Fruit fly (Drosophila melanogaster) whole organism, pupa: ENCODE results near the gene CG15459.

Experiments
- CG10348 ChIP-seq: fragments of 200-800 bp; sonication (Bioruptor generic); IDR thresholded peaks from 2 replicates; pipeline ENCODE4 v1.3.6; 2022; ENCODE audit warnings: missing biosample characterization, missing genetic modification characterization
- CG12605 ChIP-seq: fragments of 200-800 bp; sonication (Bioruptor generic); IDR thresholded peaks from 2 replicates; pipeline ENCODE4 v1.3.6; 2022; ENCODE audit warnings: missing biosample characterization, missing genetic modification characterization
- CG13204 ChIP-seq: fragments of 200-800 bp; sonication (Bioruptor generic); optimal IDR thresholded peaks from 2 replicates; lab custom pipeline; 2018; ENCODE audit warnings: missing biosample characterization, mild to moderate bottlenecking, missing genetic modification characterization, moderate library complexity
- CG14655 ChIP-seq: fragments of 200-800 bp; sonication (Bioruptor generic); optimal IDR thresholded peaks from 3 replicates; lab custom pipeline; 2017; ENCODE audit warnings: mild to moderate bottlenecking, missing biosample characterization, missing genetic modification reagents, missing genetic modification characterization
- CG15710 ChIP-seq: fragments of 200-800 bp; sonication (Bioruptor generic); optimal IDR thresholded peaks from 2 replicates; lab custom pipeline; 2018; ENCODE audit warnings: missing biosample characterization, mild to moderate bottlenecking, missing genetic modification characterization, moderate library complexity
- CG17806 ChIP-seq: fragments of 200-800 bp; sonication (Bioruptor generic); optimal IDR thresholded peaks from 2 replicates; lab custom pipeline; 2018; ENCODE audit warnings: missing biosample characterization, mild to moderate bottlenecking, missing genetic modification characterization, moderate library complexity
- CG32121 ChIP-seq: fragments of 200-800 bp; sonication (Bioruptor generic); IDR thresholded peaks from 2 replicates; pipeline ENCODE4 v1.3.6; 2022; ENCODE audit warnings: missing biosample characterization, missing genetic modification characterization
- CG34367 ChIP-seq: fragments of 200-800 bp; sonication (Bioruptor generic); optimal IDR thresholded peaks from 2 replicates; lab custom pipeline; 2018; ENCODE audit warnings: missing biosample characterization, mild to moderate bottlenecking, missing genetic modification characterization
- CG4496 ChIP-seq: fragments of 200-800 bp; sonication (Bioruptor generic); IDR thresholded peaks from 3 replicates; pipeline ENCODE4 v1.3.6; 2022; ENCODE audit warnings: missing biosample characterization, missing genetic modification characterization
- CG8159 ChIP-seq: fragments of 200-800 bp; sonication (Bioruptor generic); optimal IDR thresholded peaks from 3 replicates; lab custom pipeline; 2018; ENCODE audit warnings: missing biosample characterization, mild to moderate bottlenecking, missing genetic modification characterization, moderate library complexity
- CG8301 ChIP-seq: fragments of 200-800 bp; sonication (Bioruptor generic); optimal IDR thresholded peaks from 2 replicates; lab custom pipeline; 2018; ENCODE audit warnings: missing biosample characterization, mild to moderate bottlenecking, missing genetic modification characterization
- CG9948 ChIP-seq: fragments of 200-800 bp; sonication (Bioruptor generic); optimal IDR thresholded peaks from 2 replicates; lab custom pipeline; 2018; ENCODE audit warnings: missing biosample characterization, mild to moderate bottlenecking, missing genetic modification characterization, moderate library complexity
- D1 ChIP-seq: fragments of 200-800 bp; sonication (Bioruptor generic); optimal IDR thresholded peaks from 2 replicates; lab custom pipeline; 2018; ENCODE audit warnings: missing biosample characterization, mild to moderate bottlenecking, missing genetic modification characterization, moderate library complexity
- EcR ChIP-seq: fragments of 200-800 bp; sonication (Bioruptor generic); optimal IDR thresholded peaks from 3 replicates; lab custom pipeline; 2019; ENCODE audit warnings: missing biosample characterization, missing genetic modification characterization, mild to moderate bottlenecking, moderate library complexity, missing genetic modification reagents
- Ets98B ChIP-seq: fragments of 200-800 bp; sonication (Bioruptor generic); IDR thresholded peaks from 2 replicates; pipeline ENCODE4 v1.3.6; 2022; ENCODE audit warnings: missing biosample characterization, missing genetic modification characterization
- Pif1A ChIP-seq: fragments of 200-800 bp; sonication (Bioruptor generic); optimal IDR thresholded peaks from 3 replicates; lab custom pipeline; 2016; ENCODE audit warnings: missing biosample characterization, missing genetic modification characterization
- Pif1B ChIP-seq: fragments of 200-800 bp; sonication (Bioruptor generic); optimal IDR thresholded peaks from 3 replicates; lab custom pipeline; 2016; ENCODE audit warnings: missing biosample characterization, missing genetic modification characterization
- Snoo ChIP-seq: fragments of 200-800 bp; sonication (Bioruptor generic); optimal IDR thresholded peaks from 3 replicates; lab custom pipeline; 2017; ENCODE audit warnings: missing biosample characterization, mild to moderate bottlenecking, missing genetic modification characterization, inconsistent platforms
- fd96Ca ChIP-seq: fragments of 200-800 bp; sonication (Bioruptor generic); IDR thresholded peaks from 3 replicates; pipeline ENCODE4 v1.3.6; 2022; ENCODE audit warnings: missing biosample characterization, missing genetic modification characterization
- gl ChIP-seq: fragments of 200-800 bp; sonication (Bioruptor generic); optimal IDR thresholded peaks from 2 replicates; lab custom pipeline; 2018; ENCODE audit warnings: missing biosample characterization, mild to moderate bottlenecking, missing genetic modification characterization
- rn ChIP-seq: fragments of 200-800 bp; sonication (Bioruptor generic); IDR thresholded peaks from 2 replicates; pipeline ENCODE4 v1.3.6; 2022; ENCODE audit warnings: missing biosample characterization, missing genetic modification characterization

CG15459 gene

dm6 chrX:20423158-20423557 is 9.8 kb upstream of the CG15459 start:
- no peak for TF ChIP-seq CG34367 (tag; lab: Kevin White, UChicago)
- TF ChIP-seq EcR (GFP tag; lab: Kevin White, UChicago): no peak
- TF ChIP-seq CG10348 (GFP tag; lab: Robert Waterston, UW): no peak
- TF ChIP-seq D1 (tag; lab: Kevin White, UChicago): no peak
- no peak for TF ChIP-seq CG15710 (tag; lab: Kevin White, UChicago)
- no peak for TF ChIP-seq fd96Ca (GFP tag; lab: Robert Waterston, UW)
- TF ChIP-seq Pif1B (GFP tag; lab: Kevin White, UChicago): no peak
- TF ChIP-seq CG4496: no peak
- TF ChIP-seq CG9948 (tag; lab: Kevin White, UChicago): no peak
- no peak for TF ChIP-seq Pif1A (GFP tag; lab: Kevin White, UChicago)
- no peak for TF ChIP-seq rn
- no peak for TF ChIP-seq Snoo (tag; lab: Kevin White, UChicago)
- no peak for TF ChIP-seq CG8301
- TF ChIP-seq CG32121 (GFP tag; lab: Robert Waterston, UW): no peak
- TF ChIP-seq CG13204 (GFP tag; lab: Kevin White, UChicago): no peak
- TF ChIP-seq CG14655 (GFP tag; lab: Kevin White, UChicago): no peak

- TF ChIP-seq Pif1B (GFP tag; lab: Kevin White, UChicago): no peak
- TF ChIP-seq rn: no peak
- no peak for TF ChIP-seq CG17806 (tag; lab: Kevin White, UChicago)
- TF ChIP-seq CG32121 (GFP tag; lab: Robert Waterston, UW): no peak
- no peak for TF ChIP-seq CG12605 (GFP tag; lab: Robert Waterston, UW)
- no peak for TF ChIP-seq Pif1A (GFP tag; lab: Kevin White, UChicago)
- no peak for TF ChIP-seq fd96Ca (GFP tag; lab: Robert Waterston, UW)
- TF ChIP-seq gl (tag; lab: Kevin White, UChicago): no peak
- TF ChIP-seq EcR (GFP tag; lab: Kevin White, UChicago): no peak
- no peak for TF ChIP-seq Snoo (tag; lab: Kevin White, UChicago)
- TF ChIP-seq CG14655 (GFP tag; lab: Kevin White, UChicago): no peak
- no peak for TF ChIP-seq CG13204 (GFP tag; lab: Kevin White, UChicago)
- TF ChIP-seq CG10348 (GFP tag; lab: Robert Waterston, UW): no peak
- no peak for TF ChIP-seq CG8159
- no peak for TF ChIP-seq CG34367 (tag; lab: Kevin White, UChicago)
- TF ChIP-seq CG8301: no peak
- no peak for TF ChIP-seq CG4496
- no peak for TF ChIP-seq D1 (tag; lab: Kevin White, UChicago)
- no peak for TF ChIP-seq Ets98B
These were observed 5.9 kb upstream of the CG15459 start, which contains the start of gene Obp19d for dm6 chrX:20419313-20419712. Gene Obp19d, plus strand, starts transcription at chrX:20419613.

- TF ChIP-seq EcR (GFP tag; lab: Kevin White, UChicago) (no peak), D1 (tag; lab: Kevin White, UChicago) (no peak), CG17806 (tag; lab: Kevin White, UChicago) (no peak), Pif1A (GFP tag; lab: Kevin White, UChicago) (no peak)
These were observed 5.5 kb upstream of the CG15459 start, which contains the start of gene Obp19c for dm6 chrX:20418864-20419263. Gene Obp19c, minus strand, starts transcription at chrX:20418964.

- TF ChIP-seq CG8301: no peak
- no peak for TF ChIP-seq CG32121 (GFP tag; lab: Robert Waterston, UW)
- TF ChIP-seq CG17806 (tag; lab: Kevin White, UChicago): no peak
- TF ChIP-seq CG12605 (GFP tag; lab: Robert Waterston, UW): no peak
- no peak for TF ChIP-seq gl (tag; lab: Kevin White, UChicago)
- no peak for TF ChIP-seq rn
- no peak for TF ChIP-seq CG4496
- no peak for TF ChIP-seq CG13204 (GFP tag; lab: Kevin White, UChicago)
- no peak for TF ChIP-seq Pif1A (GFP tag; lab: Kevin White, UChicago)
- TF ChIP-seq Ets98B: no peak
- no peak for TF ChIP-seq CG10348 (GFP tag; lab: Robert Waterston, UW)
These were observed 3.1 kb upstream of the CG15459 start, which contains the start of gene Obp19b for dm6 chrX:20416433-20416832. Gene Obp19b, plus strand, starts transcription at chrX:20416733.

dm6 chrX:20415444-20415843 is 2.1 kb upstream of the CG15459 start, which contains the start of gene Obp19a:
Gene Obp19a, plus strand, starts transcription at chrX:20415744.
- TF ChIP-seq CG10348 (GFP tag; lab: Robert Waterston, UW) (no peak), EcR (GFP tag; lab: Kevin White, UChicago) (no peak), Ets98B (no peak), CG13204 (GFP tag; lab: Kevin White, UChicago) (no peak), CG17806 (tag; lab: Kevin White, UChicago) (no peak), CG12605 (GFP tag; lab: Robert Waterston, UW) (no peak), D1 (tag; lab: Kevin White, UChicago) (no peak), CG34367 (tag; lab: Kevin White, UChicago) (no peak), Snoo (tag; lab: Kevin White, UChicago) (no peak), fd96Ca (GFP tag; lab: Robert Waterston, UW) (no peak), Pif1B (GFP tag; lab: Kevin White, UChicago) (no peak), CG32121 (GFP tag; lab: Robert Waterston, UW) (no peak), rn (no peak), CG9948 (tag; lab: Kevin White, UChicago) (no peak), CG8301 (no peak), CG8159 (no peak), CG14655 (GFP tag; lab: Kevin White, UChicago) (no peak), CG15710 (tag; lab: Kevin White, UChicago) (no peak), gl (tag; lab: Kevin White, UChicago) (no peak)

dm6 chrX:20414099-20414498 is 718 bp upstream of the CG15459 start, which contains the start of gene CG15458:
Gene CG15458, minus strand, starts transcription at chrX:20414199.
- no peak for TF ChIP-seq D1 (tag; lab: Kevin White, UChicago)
- TF ChIP-seq fd96Ca (GFP tag; lab: Robert Waterston, UW): no peak
- TF ChIP-seq CG17806 (tag; lab: Kevin White, UChicago): no peak
- no peak for TF ChIP-seq EcR (GFP tag; lab: Kevin White, UChicago)
- no peak for TF ChIP-seq gl (tag; lab: Kevin White, UChicago)
- TF ChIP-seq Snoo (tag; lab: Kevin White, UChicago): no peak
- TF ChIP-seq CG34367 (tag; lab: Kevin White, UChicago): no peak
- no peak for TF ChIP-seq CG8159
- TF ChIP-seq CG32121 (GFP tag; lab: Robert Waterston, UW): no peak
